Worm (Caenorhabditis elegans) whole organism, young adult: ENCODE data around the gene mrpl-37.

ENCODE experiments used
- F10E7.11 ChIP-seq: sonication (generic microtip); optimal IDR thresholded peaks from 2 replicates; lab custom pipeline; 2017; ENCODE audit warnings: mild to moderate bottlenecking, missing genetic modification characterization, moderate library complexity, missing compliant biosample characterization
- F55B11.4 ChIP-seq: sonication (generic microtip); optimal IDR thresholded peaks from 2 replicates; lab custom pipeline; 2016; ENCODE audit warnings: missing compliant biosample characterization, missing genetic modification characterization, borderline replicate concordance; ENCODE audit not compliant: insufficient read depth
- bed-1 ChIP-seq: fragments of 200-800 bp; sonication (Bioruptor generic); IDR thresholded peaks from 2 replicates; pipeline ENCODE4 v1.3.6; 2022; ENCODE audit warnings: missing genetic modification reagents, missing genetic modification characterization, missing compliant biosample characterization
- ceh-91 ChIP-seq: fragments of 200-800 bp; sonication (Bioruptor generic); IDR thresholded peaks from 2 replicates; pipeline ENCODE4 v1.3.6; 2022; ENCODE audit warnings: missing genetic modification reagents, missing genetic modification characterization, missing compliant biosample characterization
- die-1 ChIP-seq: sonication (generic microtip); optimal IDR thresholded peaks from 2 replicates; lab custom pipeline; 2016; ENCODE audit warnings: missing genotype, mild to moderate bottlenecking, missing genetic modification characterization, missing compliant biosample characterization
- hrde-1 ChIP-seq: sonication (generic microtip); optimal IDR thresholded peaks from 2 replicates; lab custom pipeline; 2016; ENCODE audit warnings: missing genetic modification characterization, mild to moderate bottlenecking, missing compliant biosample characterization, moderate library complexity, missing genotype, missing genetic modification reagents, borderline replicate concordance
- madf-3 ChIP-seq: fragments of 200-800 bp; sonication (Bioruptor generic); IDR thresholded peaks from 2 replicates; pipeline ENCODE4 v1.3.6; 2022; ENCODE audit warnings: missing genetic modification reagents, missing genetic modification characterization, missing compliant biosample characterization
- madf-8 ChIP-seq: fragments of 200-800 bp; sonication (Bioruptor generic); conservative IDR thresholded peaks from 2 replicates; pipeline ENCODE4 v1.3.6; 2022; ENCODE audit warnings: missing genetic modification reagents, missing genetic modification characterization, missing compliant biosample characterization
- nfya-1 ChIP-seq: sonication (generic microtip); optimal IDR thresholded peaks from 2 replicates; lab custom pipeline; 2017; ENCODE audit warnings: antibody characterized with exemption, missing compliant biosample characterization, missing genetic modification characterization, borderline replicate concordance; ENCODE audit not compliant: insufficient read depth
- nfyb-1 ChIP-seq: fragments of 200-800 bp; sonication (Bioruptor generic); IDR thresholded peaks from 2 replicates; pipeline ENCODE4 v1.3.6; 2022; ENCODE audit warnings: missing genetic modification reagents, missing genetic modification characterization, missing compliant biosample characterization
- tbx-9 ChIP-seq: sonication (generic microtip); optimal IDR thresholded peaks from 2 replicates; lab custom pipeline; 2016; ENCODE audit warnings: borderline replicate concordance, missing genetic modification characterization, inconsistent platforms, missing compliant biosample characterization
- zfh-2 ChIP-seq: fragments of 200-800 bp; sonication (Bioruptor generic); conservative IDR thresholded peaks from 2 replicates; pipeline ENCODE4 v1.3.6; 2022; ENCODE audit warnings: missing genetic modification reagents, missing genetic modification characterization, missing compliant biosample characterization

DNA sequence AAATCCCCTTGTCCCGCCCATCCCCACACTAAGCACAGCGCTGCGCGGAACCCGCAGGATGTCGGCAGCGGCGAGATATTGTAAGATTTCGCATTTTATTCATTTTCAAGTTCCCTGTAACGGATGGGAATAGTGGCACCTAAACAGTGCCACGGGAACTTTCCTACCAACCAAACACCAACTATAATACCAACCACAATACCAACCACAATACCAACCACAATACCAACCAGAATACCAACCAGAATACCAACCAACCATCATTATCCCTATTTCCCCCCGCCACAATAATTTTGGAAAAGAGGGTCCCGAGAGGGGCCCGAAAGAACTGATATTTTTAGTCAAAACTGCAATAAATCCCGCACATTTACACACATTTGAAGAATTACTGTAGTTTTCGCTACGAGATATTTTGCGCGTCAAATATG is 52.9 kb downstream of the mrpl-37 start:
- no peak for TF ChIP-seq nfya-1 (tag; lab: Kevin White, UChicago)
- TF ChIP-seq ceh-91 (GFP tag; lab: Robert Waterston, UW), result no peak
- 0 out of 2 replicates have a peak, but pooled peaks have one; percentile 66 for TF ChIP-seq madf-3 (GFP tag; lab: Robert Waterston, UW)
- TF ChIP-seq hrde-1 (tag; lab: Kevin White, UChicago), result peak; percentile 92
- no peak for TF ChIP-seq tbx-9 (tag; lab: Kevin White, UChicago)
- no peak; the same call in 1 of the 2 replicates for TF ChIP-seq madf-8 (GFP tag; lab: Robert Waterston, UW)
- TF ChIP-seq bed-1 (GFP tag; lab: Robert Waterston, UW), result no peak
- 0 out of 2 replicates have a peak, but pooled peaks have one; percentile 12 for TF ChIP-seq zfh-2 (GFP tag; lab: Robert Waterston, UW)
- TF ChIP-seq die-1 (tag; lab: Kevin White, UChicago), result peak; percentile 18
- TF ChIP-seq nfyb-1 (GFP tag; lab: Robert Waterston, UW), result no peak; the same call in 1 of the 2 replicates
- TF ChIP-seq F10E7.11 (tag; lab: Kevin White, UChicago), result peak; percentile 29
- TF ChIP-seq F55B11.4 (tag; lab: Kevin White, UChicago), result no peak
